Worm (Caenorhabditis elegans): ENCODE measurements around the gene F57A8.7.

- TF ChIP-seq pat-9 (tag; optimal IDR thresholded peaks at IDR 0.05) (no peak), ceh-9 (tag; optimal IDR thresholded peaks at IDR 0.05) (no peak), pha-2 (tag; optimal IDR thresholded peaks at IDR 0.05) (no peak), ceh-24 (tag; optimal IDR thresholded peaks at IDR 0.05) (no peak), zip-5 (tag; optimal IDR thresholded peaks at IDR 0.05) (no peak), sox-4 (tag; optimal IDR thresholded peaks at IDR 0.05) (no peak), pha-4 (tag; optimal IDR thresholded peaks at IDR 0.05) (no peak), nhr-11 (tag; optimal IDR thresholded peaks at IDR 0.05) (no peak)
These were observed 1.7 kb upstream of the F57A8.7 start, which contains the start of gene F57A8.6 for ce11 chrV:10073793-10074192.
